Worm (Caenorhabditis elegans) whole organism, late embryonic: ENCODE results near the gene F36A4.4.

Experiments
- C08G9.2 ChIP-seq: sonication (generic microtip); optimal IDR thresholded peaks from 2 replicates; lab custom pipeline; 2016; ENCODE audit warnings: mild to moderate bottlenecking, missing genetic modification characterization, moderate library complexity, missing compliant biosample characterization
- T23F11.4 ChIP-seq: fragments of 200-800 bp; sonication (Bioruptor generic); optimal IDR thresholded peaks from 2 replicates; lab custom pipeline; 2018; ENCODE audit warnings: mild to moderate bottlenecking, missing genetic modification characterization, missing compliant biosample characterization
- ceh-18 ChIP-seq: sonication (generic microtip); optimal IDR thresholded peaks from 2 replicates; lab custom pipeline; 2016; ENCODE audit warnings: missing genetic modification characterization, missing compliant biosample characterization
- ceh-24 ChIP-seq: sonication (generic microtip); optimal IDR thresholded peaks from 2 replicates; lab custom pipeline; 2016; ENCODE audit warnings: mild to moderate bottlenecking, missing genetic modification characterization, missing compliant biosample characterization
- ceh-31 ChIP-seq: sonication (generic microtip); optimal IDR thresholded peaks from 2 replicates; lab custom pipeline; 2016; ENCODE audit warnings: missing genetic modification characterization, missing compliant biosample characterization
- ceh-45 ChIP-seq: fragments of 200-800 bp; sonication (Bioruptor generic); IDR thresholded peaks from 2 replicates; pipeline ENCODE4 v1.3.6; 2022; ENCODE audit warnings: missing genetic modification reagents, missing genetic modification characterization, missing compliant biosample characterization
- ceh-9 ChIP-seq: sonication (generic microtip); optimal IDR thresholded peaks from 2 replicates; lab custom pipeline; 2016; ENCODE audit warnings: mild to moderate bottlenecking, missing genetic modification characterization, inconsistent platforms, missing compliant biosample characterization
- che-1 ChIP-seq: sonication (generic microtip); optimal IDR thresholded peaks from 2 replicates; lab custom pipeline; 2016; ENCODE audit warnings: mild to moderate bottlenecking, missing genetic modification characterization, missing compliant biosample characterization
- dve-1 ChIP-seq: sonication (generic microtip); optimal IDR thresholded peaks from 2 replicates; lab custom pipeline; 2017; ENCODE audit warnings: antibody characterized with exemption, mild to moderate bottlenecking, missing genetic modification characterization, missing compliant biosample characterization
- elt-2 ChIP-seq: sonication (generic microtip); optimal IDR thresholded peaks from 2 replicates; lab custom pipeline; 2016; ENCODE audit warnings: missing genetic modification reagents, missing genetic modification characterization, missing compliant biosample characterization
- elt-4 ChIP-seq: sonication (generic microtip); optimal IDR thresholded peaks from 2 replicates; lab custom pipeline; 2016; ENCODE audit warnings: missing genetic modification characterization, missing compliant biosample characterization
- ets-4 ChIP-seq: sonication (generic microtip); optimal IDR thresholded peaks from 2 replicates; lab custom pipeline; 2016; ENCODE audit warnings: missing genetic modification characterization, missing compliant biosample characterization
- fkh-10 ChIP-seq: fragments of 150-350 bp; optimal IDR thresholded peaks from 2 replicates; lab custom pipeline; 2014; ENCODE audit warnings: missing biosample characterization, missing genetic modification reagents, missing genetic modification characterization
- fkh-6 ChIP-seq: sonication (generic microtip); optimal IDR thresholded peaks from 2 replicates; lab custom pipeline; 2016; ENCODE audit warnings: missing genetic modification characterization, missing compliant biosample characterization
- hlh-15 ChIP-seq: sonication (generic microtip); optimal IDR thresholded peaks from 2 replicates; lab custom pipeline; 2016; ENCODE audit warnings: missing genetic modification characterization, missing compliant biosample characterization
- hlh-30 ChIP-seq: sonication (generic microtip); optimal IDR thresholded peaks from 2 replicates; lab custom pipeline; 2017; ENCODE audit warnings: antibody characterized with exemption, missing genetic modification characterization, missing compliant biosample characterization; ENCODE audit not compliant: insufficient read depth
- hlh-6 ChIP-seq: sonication (generic microtip); optimal IDR thresholded peaks from 2 replicates; lab custom pipeline; 2016; ENCODE audit warnings: missing genotype, missing genetic modification characterization, missing compliant biosample characterization
- hlh-8 ChIP-seq: sonication (generic microtip); optimal IDR thresholded peaks from 2 replicates; lab custom pipeline; 2016; ENCODE audit warnings: missing genotype, missing genetic modification characterization, missing compliant biosample characterization
- lim-6 ChIP-seq: sonication (generic microtip); optimal IDR thresholded peaks from 2 replicates; lab custom pipeline; 2016; ENCODE audit warnings: missing genetic modification characterization, missing compliant biosample characterization
- lin-11 ChIP-seq: fragments of 200-800 bp; sonication (Bioruptor generic); optimal IDR thresholded peaks from 2 replicates; lab custom pipeline; 2018; ENCODE audit warnings: mild to moderate bottlenecking, missing genetic modification characterization, missing compliant biosample characterization
- madf-2 ChIP-seq: sonication (generic microtip); optimal IDR thresholded peaks from 2 replicates; lab custom pipeline; 2017; ENCODE audit warnings: missing genetic modification characterization, missing compliant biosample characterization
- mec-3 ChIP-seq: sonication (generic microtip); optimal IDR thresholded peaks from 2 replicates; lab custom pipeline; 2016; ENCODE audit warnings: borderline replicate concordance, missing genetic modification characterization, missing compliant biosample characterization
- nhr-232 ChIP-seq: sonication (generic microtip); optimal IDR thresholded peaks from 2 replicates; lab custom pipeline; 2016; ENCODE audit warnings: missing genetic modification characterization, missing compliant biosample characterization
- pat-9 ChIP-seq: fragments of 200-800 bp; sonication (Bioruptor generic); optimal IDR thresholded peaks from 2 replicates; lab custom pipeline; 2018; ENCODE audit warnings: mild to moderate bottlenecking, missing genetic modification characterization, moderate library complexity, missing compliant biosample characterization
- pha-2 ChIP-seq: sonication (generic microtip); optimal IDR thresholded peaks from 2 replicates; lab custom pipeline; 2017; ENCODE audit warnings: mild to moderate bottlenecking, missing genetic modification characterization, missing compliant biosample characterization
- pha-4 ChIP-seq: fragments of 150-350 bp; optimal IDR thresholded peaks from 2 replicates; lab custom pipeline; 2018; ENCODE audit warnings: missing biosample characterization, missing genetic modification reagents, missing genetic modification characterization
- pqm-1 ChIP-seq: sonication (generic microtip); optimal IDR thresholded peaks from 2 replicates; lab custom pipeline; 2016; ENCODE audit warnings: missing genetic modification characterization, missing compliant biosample characterization
- sox-2 ChIP-seq: fragments of 200-800 bp; sonication (Bioruptor generic); IDR thresholded peaks from 2 replicates; pipeline ENCODE4 v1.3.6; 2022; ENCODE audit warnings: missing genetic modification reagents, missing genetic modification characterization, missing compliant biosample characterization
- sox-4 ChIP-seq: sonication (generic microtip); optimal IDR thresholded peaks from 2 replicates; lab custom pipeline; 2017; ENCODE audit warnings: mild to moderate bottlenecking, missing genetic modification characterization, inconsistent platforms, missing compliant biosample characterization
- syd-9 ChIP-seq: sonication (generic microtip); optimal IDR thresholded peaks from 2 replicates; lab custom pipeline; 2016; ENCODE audit warnings: mild to moderate bottlenecking, missing genetic modification characterization, moderate library complexity, missing compliant biosample characterization
- tbx-2 ChIP-seq: sonication (generic microtip); optimal IDR thresholded peaks from 2 replicates; lab custom pipeline; 2016; ENCODE audit warnings: missing genetic modification characterization, missing compliant biosample characterization
- tbx-7 ChIP-seq: sonication (generic microtip); optimal IDR thresholded peaks from 2 replicates; lab custom pipeline; 2016; ENCODE audit warnings: missing genotype, missing genetic modification characterization, missing compliant biosample characterization
- ttx-3 ChIP-seq: sonication (generic microtip); optimal IDR thresholded peaks from 2 replicates; lab custom pipeline; 2016; ENCODE audit warnings: missing genetic modification reagents, missing genetic modification characterization, missing compliant biosample characterization
- unc-42 ChIP-seq: sonication (generic microtip); optimal IDR thresholded peaks from 2 replicates; lab custom pipeline; 2016; ENCODE audit warnings: missing genotype, missing genetic modification characterization, missing compliant biosample characterization
- ztf-16 ChIP-seq: sonication (generic microtip); optimal IDR thresholded peaks from 2 replicates; lab custom pipeline; 2017; ENCODE audit warnings: missing genetic modification characterization, missing compliant biosample characterization

F36A4.4 gene

DNA sequence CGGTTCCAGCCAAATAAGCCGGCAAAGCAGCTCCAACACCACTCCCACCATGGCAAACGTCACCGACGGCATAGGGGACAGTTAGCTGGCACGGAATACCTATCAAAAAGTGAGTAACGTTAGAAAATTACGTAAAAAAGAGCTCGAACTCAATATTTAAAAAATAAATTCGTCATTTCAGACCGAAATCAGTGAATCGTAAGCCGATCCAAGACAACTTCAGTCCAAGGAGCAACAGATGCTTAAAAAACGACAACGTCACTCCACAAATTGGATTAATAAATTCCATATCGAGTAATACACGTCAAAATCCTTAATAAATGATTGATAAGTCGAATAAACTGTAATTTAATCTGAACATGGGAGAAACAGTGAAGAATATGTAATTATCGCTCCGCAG, 38.9 kb downstream of the F36A4.4 start:
- no peak for TF ChIP-seq ztf-16
- TF ChIP-seq C08G9.2 = no peak
- no peak for TF ChIP-seq lim-6
- TF ChIP-seq ets-4 (tag; lab: Kevin White, UChicago) = no peak
- TF ChIP-seq pha-2 = no peak
- TF ChIP-seq sox-2 (GFP tag; lab: Robert Waterston, UW) = no peak
- no peak for TF ChIP-seq ceh-24 (tag; lab: Kevin White, UChicago)
- TF ChIP-seq ceh-45 (GFP tag; lab: Robert Waterston, UW) = no peak
- TF ChIP-seq fkh-6 = no peak
- TF ChIP-seq madf-2 (tag; lab: Kevin White, UChicago) = no peak
- TF ChIP-seq unc-42 (tag; lab: Kevin White, UChicago) = no peak
- no peak for TF ChIP-seq lin-11
- TF ChIP-seq ceh-18 (tag; lab: Kevin White, UChicago) = no peak
- no peak for TF ChIP-seq nhr-232 (tag; lab: Kevin White, UChicago)
- TF ChIP-seq pqm-1 (tag; lab: Kevin White, UChicago) = no peak
- TF ChIP-seq sox-4 (tag; lab: Kevin White, UChicago) = no peak
- TF ChIP-seq, all 69 proteins: peak for 0

DNA sequence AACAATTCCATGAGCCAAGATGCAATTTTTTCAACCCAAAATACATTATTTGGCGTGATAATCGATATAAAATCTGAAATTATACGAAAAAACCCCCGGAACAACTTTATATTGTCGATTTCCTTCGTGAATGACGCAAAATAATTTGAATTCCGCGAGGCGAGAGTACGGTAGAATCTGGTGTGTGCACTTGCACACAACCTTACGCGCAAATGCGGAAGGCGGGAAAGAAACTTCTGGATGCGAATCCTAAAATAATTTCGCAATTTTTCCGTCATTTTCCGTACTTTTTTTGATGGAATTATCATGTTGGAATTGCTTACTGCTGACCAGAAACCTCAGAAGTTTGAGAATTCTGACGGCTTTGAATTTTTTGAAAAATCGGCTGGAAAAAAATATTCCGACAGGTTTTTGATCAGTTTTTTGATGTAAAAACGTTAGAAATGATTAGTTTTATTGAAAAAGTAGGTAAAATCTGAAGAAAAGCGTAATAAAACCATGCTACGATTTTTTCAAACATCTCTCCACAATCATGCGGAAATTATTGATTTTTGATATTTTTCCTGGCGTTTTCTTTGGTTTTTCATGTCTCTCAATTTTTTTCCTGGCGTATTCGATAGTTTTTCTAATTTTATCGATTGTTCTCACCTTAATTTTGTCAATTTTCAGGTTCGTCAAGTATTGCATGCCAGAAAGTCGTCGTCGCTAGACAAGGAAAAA, 40.0 kb downstream of the F36A4.4 start, which contains the start of gene set-9:
Gene set-9 (plus strand): TSS at position 670 of the 720 bp plus-strand sequence.
- TF ChIP-seq T23F11.4 (no peak), ceh-24 (tag; lab: Kevin White, UChicago) (no peak), hlh-6 (tag; lab: Kevin White, UChicago) (no peak), madf-2 (tag; lab: Kevin White, UChicago) (no peak), che-1 (tag; lab: Kevin White, UChicago) (no peak), dve-1 (tag; lab: Kevin White, UChicago) (no peak), elt-2 (tag; lab: Kevin White, UChicago) (no peak), elt-4 (no peak), pat-9 (tag; lab: Kevin White, UChicago) (no peak), ttx-3 (tag; lab: Kevin White, UChicago) (no peak), tbx-7 (tag; lab: Kevin White, UChicago) (no peak), hlh-15 (tag; lab: Kevin White, UChicago) (no peak), ceh-45 (GFP tag; lab: Robert Waterston, UW) (no peak), pha-4 (tag; lab: Kevin White, UChicago) (no peak), fkh-6 (no peak)

DNA sequence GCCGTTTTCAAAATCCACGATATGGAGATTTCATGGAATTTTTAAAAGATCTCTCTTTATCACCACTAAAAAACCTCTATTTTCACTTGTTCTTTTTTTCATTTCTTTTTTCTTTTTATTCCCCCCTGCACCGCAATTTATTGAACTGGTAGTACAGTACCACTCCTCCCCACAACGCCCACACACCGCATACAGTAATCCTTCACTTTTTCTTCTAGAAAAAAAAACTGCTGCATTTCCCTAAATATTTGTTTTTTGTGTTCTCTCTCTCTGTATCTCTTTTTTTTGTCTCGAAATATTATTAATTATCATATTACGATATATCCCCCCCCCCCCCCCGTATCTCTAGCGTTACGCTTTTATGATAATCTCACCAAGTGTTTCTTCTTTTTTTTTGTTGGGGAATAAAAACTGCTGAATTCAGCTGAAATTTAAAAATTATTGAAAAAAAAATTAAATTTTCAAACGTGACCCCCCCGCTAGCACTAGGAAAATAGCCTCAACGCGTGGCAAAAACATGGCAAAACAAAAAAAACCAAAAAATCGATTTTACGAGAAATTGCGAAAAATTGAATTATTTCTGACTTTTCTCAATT, 49.5 kb downstream of the F36A4.4 start, which contains the start of gene Y24D9B.1:
Gene Y24D9B.1 (plus strand): TSS at position 546 of the 596 bp plus-strand sequence.
- TF ChIP-seq tbx-7 (tag; lab: Kevin White, UChicago) (no peak), ceh-24 (tag; lab: Kevin White, UChicago) (no peak), ceh-9 (no peak), hlh-30 (no peak), hlh-8 (tag; lab: Kevin White, UChicago) (no peak), pha-2 (no peak), sox-2 (GFP tag; lab: Robert Waterston, UW) (no peak), fkh-10 (GFP tag; lab: Kevin White, UChicago) (no peak), pat-9 (tag; lab: Kevin White, UChicago) (no peak), sox-4 (tag; lab: Kevin White, UChicago) (no peak), che-1 (tag; lab: Kevin White, UChicago) (no peak), fkh-6 (no peak), tbx-2 (no peak), hlh-6 (tag; lab: Kevin White, UChicago) (no peak), mec-3 (tag; lab: Kevin White, UChicago) (no peak), ceh-31 (tag; lab: Kevin White, UChicago) (no peak), syd-9 (tag; lab: Kevin White, UChicago) (no peak), ceh-45 (GFP tag; lab: Robert Waterston, UW) (no peak)
